Fruit fly (Drosophila melanogaster) S2 (cell line): ENCODE data around the gene CG31974.

ENCODE experiments used
- CG8478 ChIP-seq: fragments of >200 bp; optimal IDR thresholded peaks from 2 replicates; lab custom pipeline; 2018
- CTCF ChIP-seq, 2 experiments: fragments of >200 bp; optimal IDR thresholded peaks; 2 replicates each; lab custom pipeline; 2018

DNA sequence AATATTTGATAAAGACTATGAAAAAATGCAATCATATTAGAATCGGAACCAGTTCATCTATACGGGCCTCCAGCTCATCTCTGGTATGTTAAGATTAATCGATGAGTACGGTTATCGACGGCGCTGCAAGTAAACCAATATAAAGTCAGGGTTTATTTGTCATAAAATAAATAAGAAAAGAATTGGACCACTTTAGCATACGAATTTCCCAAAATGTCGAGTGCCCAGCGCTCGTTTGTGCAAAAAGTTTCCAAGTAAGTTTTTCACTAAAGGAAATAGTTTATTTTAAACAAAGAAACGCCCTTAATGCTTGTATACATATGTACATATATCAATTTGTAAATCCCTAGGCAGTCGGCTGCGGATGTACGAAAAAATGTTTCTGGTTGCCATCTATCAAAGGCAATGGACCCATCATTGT lies 48.2 kb downstream of the CG31974 start, which contains the start of gene Zir:
- no peak for TF ChIP-seq CG8478 (lab: Kevin White, UChicago)
- TF ChIP-seq CTCF (optimal IDR thresholded peaks at IDR 0.05; lab: Kevin White, UChicago): no peak
